Fruit fly (Drosophila melanogaster): ENCODE results near the gene Nmdar2.

DNA sequence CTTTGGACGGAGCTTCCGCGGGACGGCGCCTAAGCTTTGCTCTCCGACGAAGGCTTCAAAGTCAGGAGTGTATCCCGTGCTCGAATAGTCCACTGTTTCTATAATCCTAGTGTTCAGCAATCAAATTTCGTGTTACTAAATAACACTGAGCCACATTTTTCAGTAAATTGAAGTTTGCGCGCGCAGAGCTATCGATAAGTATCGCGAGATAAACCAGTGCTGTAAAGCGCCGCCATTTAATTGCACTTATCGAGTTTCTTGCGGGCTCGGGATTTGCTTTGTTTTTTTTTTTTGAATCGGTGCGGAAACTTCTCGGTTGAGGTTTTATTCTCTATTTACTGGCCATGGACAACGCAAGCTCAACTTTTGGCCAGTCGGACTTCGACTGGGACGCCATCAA, 30.8 kb downstream of the Nmdar2 start, which contains the start of the genes Rab27 and mei-38:
- TF ChIP-seq usp (GFP tag; optimal IDR thresholded peaks at IDR 0.05) (no peak), psq (optimal IDR thresholded peaks at IDR 0.05) (no peak), EcR (GFP tag; optimal IDR thresholded peaks at IDR 0.05) (no peak), pan (optimal IDR thresholded peaks at IDR 0.05) (no peak), CG8478 (optimal IDR thresholded peaks at IDR 0.05) (no peak)
